Fruit fly (Drosophila melanogaster): ENCODE data around the gene CG9953.

Gene CG9953

dm6 chr3L:6999993-7000392 lies 30.5 kb downstream of the CG9953 start (continued):
- TF ChIP-seq sqz (GFP tag; optimal IDR thresholded peaks at IDR 0.05) (no peak), lmd (GFP tag; IDR thresholded peaks at IDR 0.05) (no peak), pum (GFP tag; optimal IDR thresholded peaks at IDR 0.05) (no peak), CG10366 (GFP tag; IDR thresholded peaks at IDR 0.05) (no peak), Sox102F (GFP tag; optimal IDR thresholded peaks at IDR 0.05) (peak; percentile 12), CG2678 (tag; optimal IDR thresholded peaks at IDR 0.05) (peak; percentile 45), Awh (GFP tag; IDR thresholded peaks at IDR 0.05) (0 out of 2 replicates have a peak, but pooled peaks have one; percentile 26), Hr3 (GFP tag; optimal IDR thresholded peaks at IDR 0.05) (no peak), ERR (GFP tag; optimal IDR thresholded peaks at IDR 0.05) (no peak)

- TF ChIP-seq CG11695 (GFP tag; IDR thresholded peaks at IDR 0.05) (0 out of 3 replicates have a peak, but pooled peaks have one; percentile 17), Rx (GFP tag; IDR thresholded peaks at IDR 0.05) (0 out of 2 replicates have a peak, but pooled peaks have one; percentile 9), Rfx (GFP tag; IDR thresholded peaks at IDR 0.05) (0 out of 2 replicates have a peak, but pooled peaks have one; percentile 15), gfzf (GFP tag; optimal IDR thresholded peaks at IDR 0.05) (no peak), B-H1 (GFP tag; IDR thresholded peaks at IDR 0.05) (0 out of 3 replicates have a peak, but pooled peaks have one; percentile 13), dysf (GFP tag; IDR thresholded peaks at IDR 0.05) (peak; percentile 41; the same call in 1 of the 3 replicates), CG2712 (tag; optimal IDR thresholded peaks at IDR 0.05) (peak; percentile 32), sens (GFP tag) (peak; percentile 3), CG6689 (GFP tag; IDR thresholded peaks at IDR 0.05) (peak; percentile 51; the same call in 1 of the 2 replicates), Ptx1 (GFP tag; IDR thresholded peaks at IDR 0.05) (0 out of 2 replicates have a peak, but pooled peaks have one; percentile 26), CG17361 (GFP tag; IDR thresholded peaks at IDR 0.05) (peak; percentile 45; the same call in 2 of the 3 replicates), dmrt99B (tag; optimal IDR thresholded peaks at IDR 0.05) (peak; percentile 9), gem (tag; optimal IDR thresholded peaks at IDR 0.05) (peak; percentile 51), Deaf1 (tag; optimal IDR thresholded peaks at IDR 0.05) (no peak), Hr3 (GFP tag; optimal IDR thresholded peaks at IDR 0.05) (no peak), CG1832 (GFP tag; optimal IDR thresholded peaks at IDR 0.05) (no peak), nerfin-1 (tag; optimal IDR thresholded peaks at IDR 0.05) (no peak), CG33557 (GFP tag; optimal IDR thresholded peaks at IDR 0.05) (no peak), CG30403 (GFP tag; optimal IDR thresholded peaks at IDR 0.05) (peak; percentile 24), CG31441 (GFP tag; IDR thresholded peaks at IDR 0.05) (peak; percentile 47; the same call in 1 of the 2 replicates), pan (optimal IDR thresholded peaks at IDR 0.05) (no peak), pan (GFP tag; optimal IDR thresholded peaks at IDR 0.05 in 1 of 2, IDR thresholded peaks at IDR 0.05 in 1 of 2) (peak in 1 of 2 experiments; percentile 42), CG18262 (tag; optimal IDR thresholded peaks at IDR 0.05) (peak; percentile 11), Drgx (GFP tag; IDR thresholded peaks at IDR 0.05) (peak; percentile 31; the same call in 1 of the 2 replicates), lmd (GFP tag; IDR thresholded peaks at IDR 0.05) (peak; percentile 31), ttk (GFP tag; IDR thresholded peaks at IDR 0.05) (0 out of 2 replicates have a peak, but pooled peaks have one; percentile 20), unpg (GFP tag; optimal IDR thresholded peaks at IDR 0.05) (peak; percentile 15), fd3F (GFP tag; optimal IDR thresholded peaks at IDR 0.05) (no peak)
Observed at dm6 chr3L:7001855-7002254, 32.4 kb downstream of the CG9953 start.

- TF ChIP-seq kni (GFP tag; optimal IDR thresholded peaks at IDR 0.05) (no peak), CG13624 (GFP tag; optimal IDR thresholded peaks at IDR 0.05) (no peak), CG12391 (tag; optimal IDR thresholded peaks at IDR 0.05) (no peak), NC2β (GFP tag; optimal IDR thresholded peaks at IDR 0.05) (no peak), wor (GFP tag; IDR thresholded peaks at IDR 0.05) (no peak), ab (GFP tag; optimal IDR thresholded peaks at IDR 0.05) (no peak), aop (GFP tag; IDR thresholded peaks at IDR 0.05) (no peak), CG10959 (GFP tag; IDR thresholded peaks at IDR 0.05) (no peak)
Observed at dm6 chr3L:7002355-7002754, 32.9 kb downstream of the CG9953 start.

Data from whole organism, embryonic.